Fruit fly (Drosophila melanogaster) whole organism, pupa: Measurements from ENCODE around the gene CG10428.

Experiments used
- CG10348 ChIP-seq: fragments of 200-800 bp; sonication (Bioruptor generic); IDR thresholded peaks from 2 replicates; pipeline ENCODE4 v1.3.6; 2022; ENCODE audit warnings: missing biosample characterization, missing genetic modification characterization
- CG12605 ChIP-seq: fragments of 200-800 bp; sonication (Bioruptor generic); IDR thresholded peaks from 2 replicates; pipeline ENCODE4 v1.3.6; 2022; ENCODE audit warnings: missing biosample characterization, missing genetic modification characterization
- CG13204 ChIP-seq: fragments of 200-800 bp; sonication (Bioruptor generic); optimal IDR thresholded peaks from 2 replicates; lab custom pipeline; 2018; ENCODE audit warnings: missing biosample characterization, mild to moderate bottlenecking, missing genetic modification characterization, moderate library complexity
- CG15710 ChIP-seq: fragments of 200-800 bp; sonication (Bioruptor generic); optimal IDR thresholded peaks from 2 replicates; lab custom pipeline; 2018; ENCODE audit warnings: missing biosample characterization, mild to moderate bottlenecking, missing genetic modification characterization, moderate library complexity
- CG17806 ChIP-seq: fragments of 200-800 bp; sonication (Bioruptor generic); optimal IDR thresholded peaks from 2 replicates; lab custom pipeline; 2018; ENCODE audit warnings: missing biosample characterization, mild to moderate bottlenecking, missing genetic modification characterization, moderate library complexity
- CG32121 ChIP-seq: fragments of 200-800 bp; sonication (Bioruptor generic); IDR thresholded peaks from 2 replicates; pipeline ENCODE4 v1.3.6; 2022; ENCODE audit warnings: missing biosample characterization, missing genetic modification characterization
- CG34367 ChIP-seq: fragments of 200-800 bp; sonication (Bioruptor generic); optimal IDR thresholded peaks from 2 replicates; lab custom pipeline; 2018; ENCODE audit warnings: missing biosample characterization, mild to moderate bottlenecking, missing genetic modification characterization
- EcR ChIP-seq: fragments of 200-800 bp; sonication (Bioruptor generic); optimal IDR thresholded peaks from 3 replicates; lab custom pipeline; 2019; ENCODE audit warnings: missing biosample characterization, missing genetic modification characterization, mild to moderate bottlenecking, moderate library complexity, missing genetic modification reagents
- Pif1B ChIP-seq: fragments of 200-800 bp; sonication (Bioruptor generic); optimal IDR thresholded peaks from 3 replicates; lab custom pipeline; 2016; ENCODE audit warnings: missing biosample characterization, missing genetic modification characterization

DNA sequence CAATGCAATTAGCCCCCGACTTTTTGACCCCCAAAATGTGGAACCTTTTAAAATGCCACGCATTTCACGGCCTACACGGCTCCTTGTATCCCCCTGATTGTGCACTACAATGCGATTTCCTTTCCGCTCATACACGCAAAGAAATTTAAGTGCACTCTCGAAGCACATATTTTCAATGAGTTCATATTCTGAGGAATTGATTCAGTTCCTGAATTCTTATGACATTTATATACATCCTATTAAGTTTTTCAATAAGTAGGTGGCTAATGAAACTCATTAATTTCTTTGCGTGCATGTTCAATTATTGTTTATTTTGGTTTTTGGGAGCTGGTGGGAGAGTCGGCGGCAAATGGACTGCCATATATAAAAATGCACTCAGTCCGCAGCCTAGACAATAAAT, 49.4 kb upstream of the CG10428 start:
- TF ChIP-seq CG12605 (GFP tag; lab: Robert Waterston, UW) (no peak), CG13204 (GFP tag; lab: Kevin White, UChicago) (no peak), Pif1B (GFP tag; lab: Kevin White, UChicago) (peak; percentile 38), CG32121 (GFP tag; lab: Robert Waterston, UW) (no peak), EcR (GFP tag; lab: Kevin White, UChicago) (no peak), CG17806 (tag; lab: Kevin White, UChicago) (peak; percentile 4), CG15710 (tag; lab: Kevin White, UChicago) (no peak), CG10348 (GFP tag; lab: Robert Waterston, UW) (no peak), CG34367 (tag; lab: Kevin White, UChicago) (no peak)
